Worm (Caenorhabditis elegans) whole organism, young adult: ENCODE data around the gene srab-17.

Experiments
- F52B5.7 ChIP-seq: sonication (generic microtip); optimal IDR thresholded peaks from 2 replicates; lab custom pipeline; 2016; ENCODE audit warnings: mild to moderate bottlenecking, missing genetic modification characterization, missing compliant biosample characterization
- F55B11.4 ChIP-seq: sonication (generic microtip); optimal IDR thresholded peaks from 2 replicates; lab custom pipeline; 2016; ENCODE audit warnings: missing compliant biosample characterization, missing genetic modification characterization, borderline replicate concordance; ENCODE audit not compliant: insufficient read depth
- F57C9.4 ChIP-seq: sonication (generic microtip); optimal IDR thresholded peaks from 2 replicates; lab custom pipeline; 2017; ENCODE audit warnings: mild to moderate bottlenecking, missing genetic modification characterization, missing compliant biosample characterization
- chd-7 ChIP-seq: sonication (generic microtip); optimal IDR thresholded peaks from 2 replicates; lab custom pipeline; 2016; ENCODE audit warnings: mild to moderate bottlenecking, missing genetic modification characterization, moderate library complexity, missing compliant biosample characterization
- lin-54 ChIP-seq: fragments of 200-800 bp; sonication (Bioruptor generic); optimal IDR thresholded peaks from 2 replicates; lab custom pipeline; 2018; ENCODE audit warnings: mild to moderate bottlenecking, missing genetic modification characterization, missing compliant biosample characterization
- mes-4 ChIP-seq: sonication (generic microtip); optimal IDR thresholded peaks from 2 replicates; lab custom pipeline; 2016; ENCODE audit warnings: missing genotype, missing genetic modification characterization, missing compliant biosample characterization
- nfya-1 ChIP-seq: sonication (generic microtip); optimal IDR thresholded peaks from 2 replicates; lab custom pipeline; 2017; ENCODE audit warnings: antibody characterized with exemption, missing compliant biosample characterization, missing genetic modification characterization, borderline replicate concordance; ENCODE audit not compliant: insufficient read depth
- sptf-2 ChIP-seq: fragments of 200-800 bp; sonication (Bioruptor generic); optimal IDR thresholded peaks from 2 replicates; lab custom pipeline; 2018; ENCODE audit warnings: mild to moderate bottlenecking, missing genetic modification characterization, missing compliant biosample characterization
- unc-130 ChIP-seq: sonication (generic microtip); optimal IDR thresholded peaks from 2 replicates; lab custom pipeline; 2016; ENCODE audit warnings: missing genetic modification reagents, missing genetic modification characterization, missing compliant biosample characterization
- ztf-26 ChIP-seq: sonication (generic microtip); optimal IDR thresholded peaks from 2 replicates; lab custom pipeline; 2017; ENCODE audit warnings: missing genetic modification characterization, missing compliant biosample characterization
- ztf-3 ChIP-seq: fragments of 200-800 bp; sonication (Bioruptor generic); optimal IDR thresholded peaks from 2 replicates; lab custom pipeline; 2018; ENCODE audit warnings: mild to moderate bottlenecking, missing genetic modification characterization, missing compliant biosample characterization

- TF ChIP-seq mes-4 (tag; lab: Kevin White, UChicago) (no peak), F55B11.4 (tag; lab: Kevin White, UChicago) (no peak), F57C9.4 (tag; lab: Kevin White, UChicago) (no peak), unc-130 (GFP tag; lab: Kevin White, UChicago) (no peak), chd-7 (tag; lab: Kevin White, UChicago) (no peak), nfya-1 (tag; lab: Kevin White, UChicago) (no peak), ztf-26 (tag; lab: Kevin White, UChicago) (no peak), F52B5.7 (tag; lab: Kevin White, UChicago) (no peak), sptf-2 (GFP tag; lab: Kevin White, UChicago) (no peak), ztf-3 (GFP tag; lab: Kevin White, UChicago) (no peak), lin-54 (GFP tag; lab: Kevin White, UChicago) (no peak)
Measured at ce11 chrV:9889629-9890028, 21.4 kb upstream of the srab-17 start, which contains the start of gene fshr-1.
